Worm (Caenorhabditis elegans) whole organism, L1 larva: ENCODE results near the gene F45E1.5.
A peak's percentile ranks its signal among the peaks of the same experiment; 100 is the strongest.

Experiments used
- C34B4.2 ChIP-seq: sonication (generic microtip); optimal IDR thresholded peaks from 2 replicates; lab custom pipeline; 2017; ENCODE audit warnings: mild to moderate bottlenecking, missing genetic modification characterization, missing compliant biosample characterization
- F16B12.6 ChIP-seq: fragments of 150-350 bp; optimal IDR thresholded peaks from 2 replicates; lab custom pipeline; 2014; ENCODE audit warnings: missing biosample characterization, missing genetic modification characterization
- Y116A8C.19 ChIP-seq: sonication (generic microtip); optimal IDR thresholded peaks from 2 replicates; lab custom pipeline; 2016; ENCODE audit warnings: missing compliant biosample characterization, missing genetic modification characterization, borderline replicate concordance
- aha-1 ChIP-seq: fragments of 150-350 bp; optimal IDR thresholded peaks from 2 replicates; lab custom pipeline; 2014; ENCODE audit warnings: missing biosample characterization, missing genetic modification characterization
- aly-2 ChIP-seq: fragments of 150-350 bp; optimal IDR thresholded peaks from 2 replicates; lab custom pipeline; 2014; ENCODE audit warnings: missing biosample characterization, missing genetic modification characterization
- ama-1 ChIP-seq: fragments of 150-350 bp; optimal IDR thresholded peaks from 2 replicates; lab custom pipeline; 2014
- ceh-82 ChIP-seq, 3 experiments: fragments of 150-350 bp in 1 of 3; sonication (generic microtip) in 2 of 3; optimal IDR thresholded peaks; 2 replicates each; lab custom pipeline; 2014 to 2017; ENCODE audit warnings: missing biosample characterization in 3 of 3, missing genetic modification characterization in 3 of 3
- efl-1 ChIP-seq, 4 experiments: fragments of 150-350 bp; optimal IDR thresholded peaks in 3 of 4; peaks in 1 of 4; 1 replicate in 1 of 4; 2 replicates in 3 of 4; lab custom pipeline; 2014; ENCODE audit warnings: missing biosample characterization in 2 of 4, missing genetic modification characterization in 2 of 4, missing genetic modification reagents in 2 of 4
- efl-3 ChIP-seq: fragments of 200-800 bp; sonication (Bioruptor generic); optimal IDR thresholded peaks from 2 replicates; lab custom pipeline; 2018; ENCODE audit warnings: mild to moderate bottlenecking, missing genetic modification characterization, missing compliant biosample characterization
- egl-27 ChIP-seq, 2 experiments: fragments of 150-350 bp in 1 of 2; sonication (generic microtip); optimal IDR thresholded peaks; 3 replicates each; lab custom pipeline; 2017 to 2018; ENCODE audit warnings: missing biosample characterization in 2 of 2, missing genetic modification characterization in 2 of 2, missing genetic modification reagents in 2 of 2
- elt-3 ChIP-seq, 6 experiments: fragments of 150-350 bp in 1 of 6; sonication (generic microtip); optimal IDR thresholded peaks; 2 replicates each; lab custom pipeline; 2017 to 2018; ENCODE audit warnings: missing biosample characterization in 6 of 6, missing genetic modification characterization in 6 of 6, inconsistent platforms in 1 of 6
- ets-5 ChIP-seq: fragments of 200-800 bp; sonication (Bioruptor generic); IDR thresholded peaks from 2 replicates; pipeline ENCODE4 v1.3.6; 2022; ENCODE audit warnings: missing genetic modification characterization, missing compliant biosample characterization
- fkh-8 ChIP-seq: sonication (generic microtip); optimal IDR thresholded peaks from 2 replicates; lab custom pipeline; 2016; ENCODE audit warnings: mild to moderate bottlenecking, missing genetic modification characterization, missing compliant biosample characterization
- fos-1 ChIP-seq: fragments of 150-350 bp; optimal IDR thresholded peaks from 2 replicates; lab custom pipeline; 2014; ENCODE audit warnings: missing biosample characterization, missing genetic modification characterization
- hlh-17 ChIP-seq: fragments of 200-800 bp; sonication (Bioruptor generic); optimal IDR thresholded peaks from 2 replicates; lab custom pipeline; 2018; ENCODE audit warnings: missing genetic modification characterization, mild to moderate bottlenecking, missing compliant biosample characterization, moderate library complexity, borderline replicate concordance
- hlh-4 ChIP-seq: sonication (generic microtip); optimal IDR thresholded peaks from 2 replicates; lab custom pipeline; 2016; ENCODE audit warnings: mild to moderate bottlenecking, missing genetic modification characterization, missing compliant biosample characterization
- hpl-2 ChIP-seq: fragments of 150-350 bp; optimal IDR thresholded peaks from 2 replicates; lab custom pipeline; 2014; ENCODE audit warnings: missing biosample characterization, missing genetic modification reagents, missing genetic modification characterization
- irx-1 ChIP-seq: sonication (generic microtip); optimal IDR thresholded peaks from 2 replicates; lab custom pipeline; 2016; ENCODE audit warnings: missing genetic modification characterization, missing compliant biosample characterization
- isw-1 ChIP-seq: fragments of 200-800 bp; sonication (Bioruptor generic); IDR thresholded peaks from 2 replicates; pipeline ENCODE4 v1.3.6; 2022; ENCODE audit warnings: missing genetic modification characterization, missing compliant biosample characterization
- lin-14 ChIP-seq: fragments of 200-800 bp; sonication (Bioruptor generic); optimal IDR thresholded peaks from 2 replicates; lab custom pipeline; 2018; ENCODE audit warnings: mild to moderate bottlenecking, missing genetic modification characterization, moderate library complexity, missing compliant biosample characterization
- lir-3 ChIP-seq: sonication (generic microtip); optimal IDR thresholded peaks from 2 replicates; lab custom pipeline; 2016; ENCODE audit warnings: mild to moderate bottlenecking, missing genetic modification characterization, moderate library complexity, missing compliant biosample characterization; ENCODE audit not compliant: poor library complexity
- lsy-2 ChIP-seq, 2 experiments: fragments of 150-350 bp; optimal IDR thresholded peaks; 2 replicates each; lab custom pipeline; 2014; ENCODE audit warnings: missing biosample characterization in 2 of 2, missing genetic modification characterization in 2 of 2
- mab-9 ChIP-seq: fragments of 200-800 bp; sonication (Bioruptor generic); IDR thresholded peaks from 2 replicates; pipeline ENCODE4 v1.3.6; 2022; ENCODE audit warnings: missing genetic modification reagents, missing genetic modification characterization, missing compliant biosample characterization
- mdl-1 ChIP-seq, 2 experiments: fragments of 150-350 bp; optimal IDR thresholded peaks; 2 replicates each; lab custom pipeline; 2014 to 2017; ENCODE audit warnings: missing biosample characterization in 2 of 2, missing genetic modification characterization in 2 of 2, inconsistent platforms in 1 of 2
- nhr-19 ChIP-seq: fragments of 200-800 bp; sonication (Bioruptor generic); conservative IDR thresholded peaks from 2 replicates; pipeline ENCODE4 v1.3.6; 2022; ENCODE audit warnings: missing genetic modification characterization, missing compliant biosample characterization
- nhr-28 ChIP-seq: fragments of 150-350 bp; optimal IDR thresholded peaks from 2 replicates; lab custom pipeline; 2014; ENCODE audit warnings: missing biosample characterization, missing genetic modification characterization
- nhr-77 ChIP-seq: fragments of 150-350 bp; optimal IDR thresholded peaks from 2 replicates; lab custom pipeline; 2014; ENCODE audit warnings: missing biosample characterization, missing genetic modification characterization
- nhr-84 ChIP-seq: sonication (generic microtip); optimal IDR thresholded peaks from 2 replicates; lab custom pipeline; 2017; ENCODE audit warnings: missing biosample characterization, missing genetic modification characterization
- nhr-85 ChIP-seq: sonication (generic microtip); peaks from one replicate; lab custom pipeline; 2016; ENCODE audit warnings: missing genetic modification characterization, inconsistent platforms, missing compliant biosample characterization
- pag-3 ChIP-seq: sonication (generic microtip); optimal IDR thresholded peaks from 2 replicates; lab custom pipeline; 2017; ENCODE audit warnings: missing genetic modification characterization, mild to moderate bottlenecking, missing compliant biosample characterization, antibody characterized with exemption, borderline replicate concordance; ENCODE audit not compliant: insufficient read depth
- pqm-1 ChIP-seq: sonication (generic microtip); optimal IDR thresholded peaks from 3 replicates; lab custom pipeline; 2017; ENCODE audit warnings: missing biosample characterization, missing genetic modification characterization
- rnt-1 ChIP-seq: sonication (generic microtip); optimal IDR thresholded peaks from 2 replicates; lab custom pipeline; 2016; ENCODE audit warnings: mild to moderate bottlenecking, missing genetic modification characterization, moderate library complexity, missing compliant biosample characterization
- skn-1 ChIP-seq: fragments of 150-350 bp; optimal IDR thresholded peaks from 2 replicates; lab custom pipeline; 2014; ENCODE audit warnings: missing biosample characterization, missing genetic modification characterization
- snpc-4 ChIP-seq: fragments of 150-350 bp; optimal IDR thresholded peaks from 2 replicates; lab custom pipeline; 2014; ENCODE audit warnings: missing biosample characterization, missing genetic modification characterization
- snu-23 ChIP-seq: sonication (generic microtip); optimal IDR thresholded peaks from 2 replicates; lab custom pipeline; 2016; ENCODE audit warnings: missing genetic modification characterization, missing compliant biosample characterization
- sox-4 ChIP-seq: sonication (generic microtip); optimal IDR thresholded peaks from 2 replicates; lab custom pipeline; 2016; ENCODE audit warnings: missing genetic modification characterization, missing compliant biosample characterization
- sup-37 ChIP-seq: fragments of 200-800 bp; sonication (Bioruptor generic); optimal IDR thresholded peaks from 2 replicates; lab custom pipeline; 2018; ENCODE audit warnings: mild to moderate bottlenecking, missing genetic modification characterization, missing compliant biosample characterization
- swsn-7 ChIP-seq: sonication (generic microtip); optimal IDR thresholded peaks from 2 replicates; lab custom pipeline; 2016; ENCODE audit warnings: missing genetic modification characterization, missing compliant biosample characterization
- tbx-2 ChIP-seq: sonication (generic microtip); optimal IDR thresholded peaks from 2 replicates; lab custom pipeline; 2016; ENCODE audit warnings: missing genetic modification characterization, missing compliant biosample characterization
- tlp-1 ChIP-seq: fragments of 150-350 bp; optimal IDR thresholded peaks from 2 replicates; lab custom pipeline; 2014; ENCODE audit warnings: missing biosample characterization, missing genetic modification characterization
- unc-86 ChIP-seq: sonication (generic microtip); optimal IDR thresholded peaks from 2 replicates; lab custom pipeline; 2016; ENCODE audit warnings: missing genetic modification characterization, missing compliant biosample characterization
- vab-15 ChIP-seq: sonication (generic microtip); optimal IDR thresholded peaks from 2 replicates; lab custom pipeline; 2017; ENCODE audit warnings: missing genotype, mild to moderate bottlenecking, missing genetic modification characterization, missing compliant biosample characterization
- zip-4 ChIP-seq: fragments of 200-800 bp; sonication (Bioruptor generic); optimal IDR thresholded peaks from 2 replicates; lab custom pipeline; 2018; ENCODE audit warnings: mild to moderate bottlenecking, missing genetic modification characterization, moderate library complexity, missing compliant biosample characterization
- ztf-11 ChIP-seq, 2 experiments: sonication (generic microtip); optimal IDR thresholded peaks; 2 replicates each; lab custom pipeline; 2016 to 2017; ENCODE audit warnings: missing genetic modification characterization in 2 of 2, missing biosample characterization in 1 of 2, missing compliant biosample characterization in 1 of 2

Gene F45E1.5

DNA sequence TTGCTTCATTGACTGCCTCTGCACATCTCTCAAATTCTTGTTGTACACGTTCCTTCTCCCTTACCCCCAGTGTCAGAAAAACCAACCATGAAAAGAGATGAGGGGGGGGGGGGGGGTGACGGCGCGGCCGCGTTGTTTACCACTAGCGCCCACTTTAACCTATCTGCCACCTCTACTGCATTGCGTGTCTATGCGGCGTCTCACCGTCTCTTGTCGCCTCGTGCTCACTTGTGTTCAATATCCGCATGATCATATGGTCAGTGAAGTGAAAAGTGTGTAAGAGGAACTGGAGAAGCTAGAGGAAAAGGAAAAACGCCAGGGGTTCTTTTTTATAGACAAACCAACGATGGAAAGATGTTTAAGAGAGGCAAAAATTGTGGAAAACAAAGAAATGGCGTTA, 43.2 kb downstream of the F45E1.5 start (continued):
- TF ChIP-seq hlh-4 (tag; lab: Kevin White, UChicago) (no peak), elt-3 (tag; optimal IDR thresholded peaks at IDR 0.05; lab: Kevin White, UChicago) (peak in 2 of 6 experiments; percentile 35 to 49), ama-1 (lab: Kevin White, UChicago) (no peak), sup-37 (GFP tag; lab: Kevin White, UChicago) (peak; percentile 61), nhr-85 (tag; lab: Kevin White, UChicago) (peak; percentile 94), mdl-1 (tag; optimal IDR thresholded peaks at IDR 0.05; lab: Kevin White, UChicago) (peak; percentile 40 to 97), snpc-4 (tag; lab: Kevin White, UChicago) (peak; percentile 11), egl-27 (tag; optimal IDR thresholded peaks at IDR 0.05; lab: Kevin White, UChicago) (peak in 1 of 2 experiments; percentile 22), unc-86 (peak; percentile 71), irx-1 (tag; lab: Kevin White, UChicago) (peak; percentile 65), vab-15 (tag; lab: Kevin White, UChicago) (peak; percentile 73), nhr-84 (tag; lab: Kevin White, UChicago) (no peak), Y116A8C.19 (tag; lab: Kevin White, UChicago) (no peak), ceh-82 (tag; optimal IDR thresholded peaks at IDR 0.05; lab: Kevin White, UChicago) (peak; percentile 48 to 84 (median 58)), nhr-19 (GFP tag; lab: Robert Waterston, UW) (peak; percentile 84), F16B12.6 (tag; lab: Kevin White, UChicago) (no peak), nhr-28 (tag; lab: Kevin White, UChicago) (no peak), hlh-17 (GFP tag; lab: Kevin White, UChicago) (no peak), efl-1 (optimal IDR thresholded peaks at IDR 0.05; lab: Kevin White, UChicago) (peak; percentile 45 to 60), efl-1 (GFP tag; optimal IDR thresholded peaks at IDR 0.05 in 1 of 2; lab: Kevin White, UChicago) (peak in 1 of 2 experiments; percentile 43), fos-1 (peak; percentile 61), sox-4 (tag; lab: Kevin White, UChicago) (peak; percentile 67), ets-5 (GFP tag; lab: Robert Waterston, UW) (no peak), tbx-2 (peak; percentile 91), snu-23 (GFP tag; lab: Kevin White, UChicago) (peak; percentile 92), zip-4 (GFP tag; lab: Kevin White, UChicago) (peak; percentile 43), aha-1 (peak; percentile 31), lir-3 (tag; lab: Kevin White, UChicago) (peak; percentile 38), lsy-2 (tag; optimal IDR thresholded peaks at IDR 0.05; lab: Kevin White, UChicago) (peak; percentile 63 to 83), mab-9 (GFP tag; lab: Robert Waterston, UW) (peak; percentile 63), nhr-77 (tag; lab: Kevin White, UChicago) (no peak), aly-2 (tag; lab: Kevin White, UChicago) (no peak), pqm-1 (tag; lab: Kevin White, UChicago) (no peak), fkh-8 (tag; lab: Kevin White, UChicago) (peak; percentile 92), pag-3 (tag; lab: Kevin White, UChicago) (no peak), lin-14 (GFP tag; lab: Kevin White, UChicago) (peak; percentile 99), tlp-1 (tag; lab: Kevin White, UChicago) (no peak), rnt-1 (peak; percentile 93), swsn-7 (peak; percentile 87), skn-1 (tag; lab: Kevin White, UChicago) (peak; percentile 78), ztf-11 (tag; optimal IDR thresholded peaks at IDR 0.05; lab: Kevin White, UChicago) (peak in 1 of 2 experiments; percentile 33), C34B4.2 (tag; lab: Kevin White, UChicago) (no peak), isw-1 (GFP tag; lab: Robert Waterston, UW) (peak; percentile 31; the same call in 1 of the 2 replicates), hpl-2 (no peak), efl-3 (no peak)
- TF ChIP-seq, all 84 proteins: peak for 53
